Fruit fly (Drosophila melanogaster): ENCODE data around the gene Gs1l.

- no peak for TF ChIP-seq CG3032 (tag; optimal IDR thresholded peaks at IDR 0.05)
- TF ChIP-seq achi (GFP tag; optimal IDR thresholded peaks at IDR 0.05): no peak
- TF ChIP-seq Ets96B (tag; optimal IDR thresholded peaks at IDR 0.05): no peak
- no peak for TF ChIP-seq Eip93F (GFP tag; optimal IDR thresholded peaks at IDR 0.05)
- no peak for TF ChIP-seq CG16779 (tag; optimal IDR thresholded peaks at IDR 0.05)
- TF ChIP-seq Lpt (GFP tag; optimal IDR thresholded peaks at IDR 0.05): no peak
- no peak for TF ChIP-seq CG34406 (GFP tag; optimal IDR thresholded peaks at IDR 0.05)
- no peak for TF ChIP-seq CG4318 (GFP tag; optimal IDR thresholded peaks at IDR 0.05)
- TF ChIP-seq net (GFP tag; optimal IDR thresholded peaks at IDR 0.05): no peak
- TF ChIP-seq CG6792 (GFP tag; optimal IDR thresholded peaks at IDR 0.05): no peak
Observed at dm6 chr2L:4417982-4418381, 38.6 kb downstream of the Gs1l start.
